Worm (Caenorhabditis elegans) whole organism, young adult: ENCODE data around the gene set-3.

ENCODE experiments used
- B0035.1 ChIP-seq: sonication (generic microtip); optimal IDR thresholded peaks from 2 replicates; lab custom pipeline; 2016; ENCODE audit warnings: missing genetic modification characterization, mild to moderate bottlenecking, missing compliant biosample characterization, missing genotype, missing genetic modification reagents
- C06A6.2 ChIP-seq: fragments of 200-800 bp; sonication (Bioruptor generic); conservative IDR thresholded peaks from 2 replicates; pipeline ENCODE4 v1.3.6; 2022; ENCODE audit warnings: missing genetic modification characterization, missing compliant biosample characterization
- D2030.7 ChIP-seq: fragments of 200-800 bp; sonication (Bioruptor generic); IDR thresholded peaks from 2 replicates; pipeline ENCODE4 v1.3.6; 2022; ENCODE audit warnings: missing genetic modification reagents, missing genetic modification characterization, missing compliant biosample characterization
- F10E7.11 ChIP-seq: sonication (generic microtip); optimal IDR thresholded peaks from 2 replicates; lab custom pipeline; 2017; ENCODE audit warnings: mild to moderate bottlenecking, missing genetic modification characterization, moderate library complexity, missing compliant biosample characterization
- F49E8.2 ChIP-seq: sonication (generic microtip); optimal IDR thresholded peaks from 3 replicates; lab custom pipeline; 2017; ENCODE audit warnings: missing genetic modification characterization, mild to moderate bottlenecking, missing compliant biosample characterization, antibody characterized with exemption, moderate library complexity; ENCODE audit not compliant: insufficient read depth
- F57A8.1 ChIP-seq: fragments of 200-800 bp; sonication (Bioruptor generic); optimal IDR thresholded peaks from 2 replicates; lab custom pipeline; 2018; ENCODE audit warnings: mild to moderate bottlenecking, missing genetic modification characterization, moderate library complexity, missing compliant biosample characterization
- F57C9.4 ChIP-seq: sonication (generic microtip); optimal IDR thresholded peaks from 2 replicates; lab custom pipeline; 2017; ENCODE audit warnings: mild to moderate bottlenecking, missing genetic modification characterization, missing compliant biosample characterization
- K11D2.4 ChIP-seq: fragments of 200-800 bp; sonication (Bioruptor generic); IDR thresholded peaks from 2 replicates; pipeline ENCODE4 v1.3.6; 2022; ENCODE audit warnings: missing genetic modification reagents, missing genetic modification characterization, missing compliant biosample characterization
- K12H6.12 ChIP-seq: fragments of 200-800 bp; sonication (Bioruptor generic); optimal IDR thresholded peaks from 2 replicates; lab custom pipeline; 2018; ENCODE audit warnings: mild to moderate bottlenecking, missing genetic modification characterization, missing compliant biosample characterization
- Y79H2A.3 ChIP-seq: fragments of 200-800 bp; sonication (Bioruptor generic); conservative IDR thresholded peaks from 2 replicates; pipeline ENCODE4 v1.3.6; 2022; ENCODE audit warnings: missing genetic modification reagents, missing genetic modification characterization, missing compliant biosample characterization
- Y95B8A.8 ChIP-seq: fragments of 200-800 bp; sonication (Bioruptor generic); IDR thresholded peaks from 2 replicates; pipeline ENCODE4 v1.3.6; 2022; ENCODE audit warnings: missing genetic modification reagents, missing genetic modification characterization, missing compliant biosample characterization
- akir-1 ChIP-seq: fragments of 200-800 bp; sonication (Bioruptor generic); optimal IDR thresholded peaks from 2 replicates; lab custom pipeline; 2018; ENCODE audit warnings: mild to moderate bottlenecking, missing genetic modification characterization, moderate library complexity, missing compliant biosample characterization
- aptf-2 ChIP-seq: fragments of 200-800 bp; sonication (Bioruptor generic); conservative IDR thresholded peaks from 2 replicates; pipeline ENCODE4 v1.3.6; 2022; ENCODE audit warnings: missing genetic modification reagents, missing genetic modification characterization, missing compliant biosample characterization
- attf-3 ChIP-seq: fragments of 200-800 bp; sonication (Bioruptor generic); conservative IDR thresholded peaks from 2 replicates; pipeline ENCODE4 v1.3.6; 2022; ENCODE audit warnings: missing genetic modification reagents, missing genetic modification characterization, missing compliant biosample characterization
- attf-6 ChIP-seq: fragments of 200-800 bp; sonication (Bioruptor generic); IDR thresholded peaks from 2 replicates; pipeline ENCODE4 v1.3.6; 2022; ENCODE audit warnings: missing genetic modification reagents, missing genetic modification characterization, missing compliant biosample characterization
- bed-1 ChIP-seq: fragments of 200-800 bp; sonication (Bioruptor generic); IDR thresholded peaks from 2 replicates; pipeline ENCODE4 v1.3.6; 2022; ENCODE audit warnings: missing genetic modification reagents, missing genetic modification characterization, missing compliant biosample characterization
- ceh-100 ChIP-seq: fragments of 200-800 bp; sonication (Bioruptor generic); IDR thresholded peaks from 2 replicates; pipeline ENCODE4 v1.3.6; 2022; ENCODE audit warnings: missing genetic modification reagents, missing genetic modification characterization, missing compliant biosample characterization
- ceh-91 ChIP-seq: fragments of 200-800 bp; sonication (Bioruptor generic); IDR thresholded peaks from 2 replicates; pipeline ENCODE4 v1.3.6; 2022; ENCODE audit warnings: missing genetic modification reagents, missing genetic modification characterization, missing compliant biosample characterization
- die-1 ChIP-seq: sonication (generic microtip); optimal IDR thresholded peaks from 2 replicates; lab custom pipeline; 2016; ENCODE audit warnings: missing genotype, mild to moderate bottlenecking, missing genetic modification characterization, missing compliant biosample characterization
- dpl-1 ChIP-seq: fragments of 150-350 bp; optimal IDR thresholded peaks from 2 replicates; lab custom pipeline; 2014; ENCODE audit warnings: missing biosample characterization, missing genetic modification reagents, missing genetic modification characterization
- egl-18 ChIP-seq: fragments of 200-800 bp; sonication (Bioruptor generic); IDR thresholded peaks from 2 replicates; pipeline ENCODE4 v1.3.6; 2022; ENCODE audit warnings: missing genetic modification reagents, missing genetic modification characterization, missing compliant biosample characterization
- egl-44 ChIP-seq: fragments of 200-800 bp; sonication (Bioruptor generic); IDR thresholded peaks from 2 replicates; pipeline ENCODE4 v1.3.6; 2022; ENCODE audit warnings: missing genetic modification reagents, missing genetic modification characterization, missing compliant biosample characterization
- egrh-3 ChIP-seq: fragments of 200-800 bp; sonication (Bioruptor generic); IDR thresholded peaks from 2 replicates; pipeline ENCODE4 v1.3.6; 2022; ENCODE audit warnings: missing genetic modification reagents, missing genetic modification characterization, missing compliant biosample characterization
- hlh-26 ChIP-seq: fragments of 200-800 bp; sonication (Bioruptor generic); conservative IDR thresholded peaks from 2 replicates; pipeline ENCODE4 v1.3.6; 2022; ENCODE audit warnings: missing genetic modification reagents, missing genetic modification characterization, missing compliant biosample characterization
- hmg-1.2 ChIP-seq: fragments of 200-800 bp; sonication (Bioruptor generic); IDR thresholded peaks from 2 replicates; pipeline ENCODE4 v1.3.6; 2022; ENCODE audit warnings: missing genetic modification reagents, missing genetic modification characterization, missing compliant biosample characterization
- lag-1 ChIP-seq: fragments of 200-800 bp; sonication (Bioruptor generic); IDR thresholded peaks from 2 replicates; pipeline ENCODE4 v1.3.6; 2022; ENCODE audit warnings: missing genetic modification reagents, missing genetic modification characterization, missing compliant biosample characterization
- let-526 ChIP-seq: fragments of 200-800 bp; sonication (Bioruptor generic); IDR thresholded peaks from 2 replicates; pipeline ENCODE4 v1.3.6; 2022; ENCODE audit warnings: missing genetic modification reagents, missing genetic modification characterization, missing compliant biosample characterization
- lir-1 ChIP-seq: fragments of 200-800 bp; sonication (Bioruptor generic); conservative IDR thresholded peaks from 2 replicates; pipeline ENCODE4 v1.3.6; 2022; ENCODE audit warnings: missing genetic modification reagents, missing genetic modification characterization, missing compliant biosample characterization
- lsl-1 ChIP-seq: fragments of 200-800 bp; sonication (Bioruptor generic); optimal IDR thresholded peaks from 2 replicates; lab custom pipeline; 2018; ENCODE audit warnings: mild to moderate bottlenecking, missing genetic modification characterization, moderate library complexity, missing compliant biosample characterization
- madf-8 ChIP-seq: fragments of 200-800 bp; sonication (Bioruptor generic); conservative IDR thresholded peaks from 2 replicates; pipeline ENCODE4 v1.3.6; 2022; ENCODE audit warnings: missing genetic modification reagents, missing genetic modification characterization, missing compliant biosample characterization
- mcd-1 ChIP-seq: fragments of 200-800 bp; sonication (Bioruptor generic); IDR thresholded peaks from 2 replicates; pipeline ENCODE4 v1.3.6; 2022; ENCODE audit warnings: missing genetic modification reagents, missing genetic modification characterization, missing compliant biosample characterization
- mel-28 ChIP-seq: sonication (generic microtip); optimal IDR thresholded peaks from 2 replicates; lab custom pipeline; 2016; ENCODE audit warnings: borderline replicate concordance, mild to moderate bottlenecking, missing genetic modification characterization, missing compliant biosample characterization
- nhr-90 ChIP-seq: sonication (generic microtip); optimal IDR thresholded peaks from 2 replicates; lab custom pipeline; 2016; ENCODE audit warnings: missing genotype, mild to moderate bottlenecking, missing genetic modification characterization, missing compliant biosample characterization
- pbrm-1 ChIP-seq: fragments of 200-800 bp; sonication (Bioruptor generic); IDR thresholded peaks from 2 replicates; pipeline ENCODE4 v1.3.6; 2022; ENCODE audit warnings: missing genetic modification reagents, missing genetic modification characterization, missing compliant biosample characterization
- repo-1 ChIP-seq: sonication (generic microtip); optimal IDR thresholded peaks from 2 replicates; lab custom pipeline; 2017; ENCODE audit warnings: mild to moderate bottlenecking, missing genetic modification characterization, missing compliant biosample characterization
- sea-2 ChIP-seq: fragments of 200-800 bp; sonication (Bioruptor generic); IDR thresholded peaks from 2 replicates; pipeline ENCODE4 v1.3.6; 2022; ENCODE audit warnings: missing genetic modification characterization, missing compliant biosample characterization
- snpc-4 ChIP-seq, 5 experiments: fragments of 150-350 bp in 1 of 5; sonication (generic microtip) in 4 of 5; optimal IDR thresholded peaks; 2 replicates each; lab custom pipeline; 2014 to 2018; ENCODE audit warnings: missing genetic modification characterization in 5 of 5, missing biosample characterization in 3 of 5, antibody characterized with exemption in 2 of 5, mild to moderate bottlenecking in 2 of 5, missing compliant biosample characterization in 2 of 5, missing genotype in 2 of 5, moderate library complexity in 2 of 5, missing genetic modification reagents in 1 of 5
- sptf-2 ChIP-seq: fragments of 200-800 bp; sonication (Bioruptor generic); optimal IDR thresholded peaks from 2 replicates; lab custom pipeline; 2018; ENCODE audit warnings: mild to moderate bottlenecking, missing genetic modification characterization, missing compliant biosample characterization
- tbx-9 ChIP-seq: sonication (generic microtip); optimal IDR thresholded peaks from 2 replicates; lab custom pipeline; 2016; ENCODE audit warnings: borderline replicate concordance, missing genetic modification characterization, inconsistent platforms, missing compliant biosample characterization
- tlf-1 ChIP-seq: fragments of 200-800 bp; sonication (Bioruptor generic); optimal IDR thresholded peaks from 2 replicates; lab custom pipeline; 2018; ENCODE audit warnings: mild to moderate bottlenecking, missing genetic modification characterization, missing compliant biosample characterization
- xnd-1 ChIP-seq: sonication (generic microtip); optimal IDR thresholded peaks from 2 replicates; lab custom pipeline; 2016; ENCODE audit warnings: missing genotype, missing genetic modification reagents, missing genetic modification characterization, missing compliant biosample characterization
- ztf-25 ChIP-seq: fragments of 200-800 bp; sonication (Bioruptor generic); IDR thresholded peaks from 2 replicates; pipeline ENCODE4 v1.3.6; 2022; ENCODE audit warnings: missing genetic modification reagents, missing genetic modification characterization, missing compliant biosample characterization
- ztf-26 ChIP-seq: sonication (generic microtip); optimal IDR thresholded peaks from 2 replicates; lab custom pipeline; 2017; ENCODE audit warnings: missing genetic modification characterization, missing compliant biosample characterization
- ztf-6 ChIP-seq: fragments of 200-800 bp; sonication (Bioruptor generic); IDR thresholded peaks from 2 replicates; pipeline ENCODE4 v1.3.6; 2022; ENCODE audit warnings: missing genetic modification reagents, missing genetic modification characterization, missing compliant biosample characterization

The set-3 gene

DNA sequence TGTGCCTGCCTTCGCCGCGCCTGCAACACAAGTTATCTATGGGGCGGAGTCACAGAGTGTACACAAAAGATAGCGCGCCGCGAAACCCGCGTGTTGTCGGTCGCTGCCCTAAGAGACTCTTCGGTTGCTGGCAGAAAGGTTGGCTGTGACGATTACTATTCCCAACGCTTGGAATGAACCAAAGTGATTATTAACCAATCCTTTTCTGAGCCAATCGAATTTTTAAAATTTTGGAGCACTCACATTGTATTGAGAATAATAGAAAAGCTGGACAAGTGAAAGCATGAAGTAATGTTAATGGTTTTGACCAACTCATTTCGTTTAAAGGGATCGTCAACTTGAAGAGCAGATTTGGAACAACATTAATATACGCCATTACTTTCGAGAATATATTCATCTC is 22.9 kb upstream of the set-3 start (continued):
- no peak for TF ChIP-seq mel-28 (tag; lab: Kevin White, UChicago)
- no peak for TF ChIP-seq let-526 (GFP tag; lab: Robert Waterston, UW)
- no peak for TF ChIP-seq B0035.1 (tag; lab: Kevin White, UChicago)
- no peak for TF ChIP-seq K11D2.4
- peak; percentile 17 for TF ChIP-seq F10E7.11 (tag; lab: Kevin White, UChicago)
- peak; percentile 67 for TF ChIP-seq F49E8.2 (tag; lab: Kevin White, UChicago)
- TF ChIP-seq sptf-2, result no peak
- TF ChIP-seq repo-1 (tag; lab: Kevin White, UChicago), result peak; percentile 76
- TF ChIP-seq sea-2 (GFP tag; lab: Robert Waterston, UW), result no peak
- no peak for TF ChIP-seq egl-18
- TF ChIP-seq lag-1, result no peak
- peak; percentile 37; the same call in 1 of the 2 replicates for TF ChIP-seq madf-8 (GFP tag; lab: Robert Waterston, UW)
- peak; percentile 62; the same call in 1 of the 2 replicates for TF ChIP-seq Y95B8A.8 (GFP tag; lab: Robert Waterston, UW)
- no peak for TF ChIP-seq tbx-9 (tag; lab: Kevin White, UChicago)
- TF ChIP-seq K12H6.12, result no peak
- no peak for TF ChIP-seq egl-44
- peak; percentile 95 for TF ChIP-seq pbrm-1 (GFP tag; lab: Robert Waterston, UW)
- peak; percentile 87 for TF ChIP-seq D2030.7
- no peak for TF ChIP-seq F57A8.1 (GFP tag; lab: Kevin White, UChicago)
- TF ChIP-seq tlf-1 (GFP tag; lab: Kevin White, UChicago), result peak; percentile 38
- peak; percentile 76 for TF ChIP-seq mcd-1 (GFP tag; lab: Robert Waterston, UW)
- no peak for TF ChIP-seq ztf-6
- TF ChIP-seq lsl-1 (GFP tag; lab: Kevin White, UChicago), result peak; percentile 77
- TF ChIP-seq ceh-91 (GFP tag; lab: Robert Waterston, UW), result no peak
- TF ChIP-seq C06A6.2 (GFP tag; lab: Robert Waterston, UW), result no peak
- TF ChIP-seq ztf-26, result peak; percentile 46
- 0 out of 2 replicates have a peak, but pooled peaks have one; percentile 26 for TF ChIP-seq Y79H2A.3
- no peak for TF ChIP-seq ztf-25 (GFP tag; lab: Robert Waterston, UW)
- TF ChIP-seq attf-6 (GFP tag; lab: Robert Waterston, UW), result peak; percentile 87
- no peak for TF ChIP-seq die-1 (tag; lab: Kevin White, UChicago)
- TF ChIP-seq dpl-1 (GFP tag; lab: Kevin White, UChicago), result no peak
- no peak for TF ChIP-seq bed-1 (GFP tag; lab: Robert Waterston, UW)
- no peak for TF ChIP-seq nhr-90 (tag; lab: Kevin White, UChicago)
- TF ChIP-seq F57C9.4, result peak; percentile 34
- TF ChIP-seq xnd-1 (tag; lab: Kevin White, UChicago), result peak; percentile 62
- peak; percentile 98 for TF ChIP-seq hmg-1.2 (GFP tag; lab: Robert Waterston, UW)
- TF ChIP-seq lir-1, result no peak
- TF ChIP-seq aptf-2 (GFP tag; lab: Robert Waterston, UW), result no peak
- TF ChIP-seq hlh-26, result no peak
- peak; percentile 98 for TF ChIP-seq snpc-4 (GFP tag; optimal IDR thresholded peaks at IDR 0.05; lab: Kevin White, UChicago)
- TF ChIP-seq snpc-4 (tag; optimal IDR thresholded peaks at IDR 0.05; lab: Kevin White, UChicago), result peak; percentile 98 to 100 (median 99)
- no peak for TF ChIP-seq attf-3
- TF ChIP-seq akir-1 (GFP tag; lab: Kevin White, UChicago), result peak; percentile 20
- TF ChIP-seq egrh-3 (GFP tag; lab: Robert Waterston, UW), result no peak
- TF ChIP-seq ceh-100 (GFP tag; lab: Robert Waterston, UW), result no peak
